Fruit fly (Drosophila melanogaster) whole organism, adult: ENCODE measurements around the gene CG32248.

Experiments
- CG12768 ChIP-seq: fragments of 200-800 bp; sonication (Bioruptor generic); optimal IDR thresholded peaks from 2 replicates; lab custom pipeline; 2017; ENCODE audit warnings: missing biosample characterization, missing genetic modification characterization, mild to moderate bottlenecking, moderate library complexity, missing genetic modification reagents
- CG14711 ChIP-seq: fragments of 200-800 bp; sonication (Bioruptor generic); optimal IDR thresholded peaks from 2 replicates; lab custom pipeline; 2018; ENCODE audit warnings: missing biosample characterization, mild to moderate bottlenecking, missing genetic modification characterization, moderate library complexity
- CG1620 ChIP-seq: fragments of 200-800 bp; sonication (Bioruptor generic); optimal IDR thresholded peaks from 2 replicates; lab custom pipeline; 2016; ENCODE audit warnings: missing biosample characterization, missing genetic modification characterization
- bab1 ChIP-seq: fragments of 200-800 bp; sonication (Bioruptor generic); optimal IDR thresholded peaks from 3 replicates; lab custom pipeline; 2019; ENCODE audit warnings: missing biosample characterization, mild to moderate bottlenecking, missing genetic modification characterization, moderate library complexity
- cnc ChIP-seq, 2 experiments: fragments of >200 bp; optimal IDR thresholded peaks; 2 replicates each; lab custom pipeline; 2017
- ovo ChIP-seq: fragments of 200-800 bp; sonication (Bioruptor generic); optimal IDR thresholded peaks from 2 replicates; lab custom pipeline; 2016; ENCODE audit warnings: missing biosample characterization, missing genetic modification characterization

dm6 chr3L:4442168-4442567 lies 29.4 kb upstream of the CG32248 start:
- no peak for TF ChIP-seq cnc (optimal IDR thresholded peaks at IDR 0.05; lab: Kevin White, UChicago)
- no peak for TF ChIP-seq bab1 (GFP tag; lab: Kevin White, UChicago)
- TF ChIP-seq CG12768 (GFP tag; lab: Kevin White, UChicago): no peak
- TF ChIP-seq CG14711 (tag; lab: Kevin White, UChicago): no peak
- no peak for TF ChIP-seq CG1620 (GFP tag; lab: Kevin White, UChicago)
- TF ChIP-seq ovo: no peak
